Worm (Caenorhabditis elegans): ENCODE results near the gene hecd-1.

Gene hecd-1

ce11 chrIV:7153362-7153761 lies 8.8 kb upstream of the hecd-1 start, which contains the start of gene C34D4.3:
Gene C34D4.3 (plus strand): TSS chrIV:7153662.
- TF ChIP-seq eor-1 (tag; optimal IDR thresholded peaks at IDR 0.05) (no peak), lin-39 (tag; optimal IDR thresholded peaks at IDR 0.05) (no peak), zag-1 (tag; optimal IDR thresholded peaks at IDR 0.05) (no peak), unc-62 (GFP tag; optimal IDR thresholded peaks at IDR 0.05) (no peak), lsy-12 (tag; optimal IDR thresholded peaks at IDR 0.05) (no peak), snpc-4 (tag; optimal IDR thresholded peaks at IDR 0.05) (no peak), elt-2 (tag; optimal IDR thresholded peaks at IDR 0.05) (no peak), ceh-82 (tag; optimal IDR thresholded peaks at IDR 0.05) (no peak), egl-5 (tag; optimal IDR thresholded peaks at IDR 0.05) (no peak), nhr-25 (tag; optimal IDR thresholded peaks at IDR 0.05) (no peak), fkh-2 (tag; optimal IDR thresholded peaks at IDR 0.05) (no peak), ZK546.5 (tag; optimal IDR thresholded peaks at IDR 0.05) (no peak), unc-39 (tag; optimal IDR thresholded peaks at IDR 0.05) (no peak), ceh-16 (tag; optimal IDR thresholded peaks at IDR 0.05) (no peak), nhr-76 (tag; optimal IDR thresholded peaks at IDR 0.05) (no peak), nhr-67 (tag; optimal IDR thresholded peaks at IDR 0.05) (no peak), pqm-1 (tag; optimal IDR thresholded peaks at IDR 0.05) (no peak), nhr-43 (tag; optimal IDR thresholded peaks at IDR 0.05; ENCODE audit: poor library complexity, severe bottlenecking) (no peak), R02D3.7 (tag; optimal IDR thresholded peaks at IDR 0.05) (no peak)

ce11 chrIV:7152409-7152808 lies 7.9 kb upstream of the hecd-1 start, which contains the start of gene col-113:
Gene col-113 (minus strand): TSS chrIV:7152509.
- no peak for TF ChIP-seq nhr-23 (tag; optimal IDR thresholded peaks at IDR 0.05)
- TF ChIP-seq nhr-43 (tag; optimal IDR thresholded peaks at IDR 0.05; ENCODE audit: poor library complexity, severe bottlenecking) = no peak
- no peak for TF ChIP-seq mml-1 (tag; optimal IDR thresholded peaks at IDR 0.05)
- no peak for TF ChIP-seq ZK546.5 (tag; optimal IDR thresholded peaks at IDR 0.05)
- TF ChIP-seq pha-4 (tag; optimal IDR thresholded peaks at IDR 0.05) = no peak
- no peak for TF ChIP-seq daf-12 (tag; optimal IDR thresholded peaks at IDR 0.05)
- no peak for TF ChIP-seq ceh-82 (tag; optimal IDR thresholded peaks at IDR 0.05)
- TF ChIP-seq nhr-12 (tag; optimal IDR thresholded peaks at IDR 0.05) = no peak
- no peak for TF ChIP-seq elt-3 (tag; optimal IDR thresholded peaks at IDR 0.05)
- no peak for TF ChIP-seq ztf-4 (tag; optimal IDR thresholded peaks at IDR 0.05)
- no peak for TF ChIP-seq mdl-1 (tag; optimal IDR thresholded peaks at IDR 0.05)

- peak; percentile 23 for TF ChIP-seq hmg-11 (tag; optimal IDR thresholded peaks at IDR 0.05)
- peak; percentile 75 for TF ChIP-seq nfya-1 (tag; optimal IDR thresholded peaks at IDR 0.05; ENCODE audit: insufficient read depth)
- no peak for TF ChIP-seq pqm-1 (tag; optimal IDR thresholded peaks at IDR 0.05)
- peak; percentile 16 for TF ChIP-seq nhr-25 (tag; optimal IDR thresholded peaks at IDR 0.05)
- TF ChIP-seq lin-39 (tag; optimal IDR thresholded peaks at IDR 0.05) = peak; percentile 14
- TF ChIP-seq snpc-4 (tag; optimal IDR thresholded peaks at IDR 0.05) = peak; percentile 28
- no peak for TF ChIP-seq tbx-2 (tag; optimal IDR thresholded peaks at IDR 0.05)
- peak; percentile 16 for TF ChIP-seq ama-1 (optimal IDR thresholded peaks at IDR 0.05)
- no peak for TF ChIP-seq fos-1 (tag; optimal IDR thresholded peaks at IDR 0.05)
- TF ChIP-seq lin-15B (tag; optimal IDR thresholded peaks at IDR 0.05) = peak; percentile 48
These were observed 4.6 kb upstream of the hecd-1 start, which contains the start of gene C34D4.4 for ce11 chrIV:7149020-7149601. Gene C34D4.4 (plus strand): TSS chrIV:7149361.

- TF ChIP-seq hmg-11 (tag; optimal IDR thresholded peaks at IDR 0.05) = peak; percentile 33
- no peak for TF ChIP-seq ZK546.5 (tag; optimal IDR thresholded peaks at IDR 0.05)
- no peak for TF ChIP-seq fkh-10 (GFP tag; optimal IDR thresholded peaks at IDR 0.05)
- peak; percentile 55 for TF ChIP-seq snpc-4 (tag; optimal IDR thresholded peaks at IDR 0.05)
- TF ChIP-seq nhr-12 (tag; optimal IDR thresholded peaks at IDR 0.05) = no peak
- no peak for TF ChIP-seq fos-1 (tag; optimal IDR thresholded peaks at IDR 0.05)
- peak; percentile 32 for TF ChIP-seq nfya-1 (tag; optimal IDR thresholded peaks at IDR 0.05; ENCODE audit: insufficient read depth)
- TF ChIP-seq egl-5 (tag; optimal IDR thresholded peaks at IDR 0.05) = no peak
- TF ChIP-seq tbx-2 (tag; optimal IDR thresholded peaks at IDR 0.05) = no peak
- TF ChIP-seq pha-4 (tag; optimal IDR thresholded peaks at IDR 0.05) = peak; percentile 90
- no peak for TF ChIP-seq nhr-43 (tag; optimal IDR thresholded peaks at IDR 0.05; ENCODE audit: poor library complexity, severe bottlenecking)
- peak; percentile 11 for TF ChIP-seq elt-2 (tag; optimal IDR thresholded peaks at IDR 0.05)
- TF ChIP-seq lin-15B (tag; optimal IDR thresholded peaks at IDR 0.05) = peak; percentile 8
These were observed 3.2 kb upstream of the hecd-1 start for ce11 chrIV:7147722-7148121.

Data from whole organism, L3 larva.